Fruit fly (Drosophila melanogaster) whole organism, embryonic: ENCODE measurements around the gene Bcs1.

Experiments
- Atf3 ChIP-seq: fragments of 200-800 bp; sonication (Bioruptor generic); optimal IDR thresholded peaks from 3 replicates; lab custom pipeline; 2016; ENCODE audit warnings: missing biosample characterization, missing genetic modification characterization
- Atf6 ChIP-seq: fragments of 200-800 bp; sonication (Bioruptor generic); IDR thresholded peaks from 2 replicates; pipeline ENCODE4 v1.3.6; 2022; ENCODE audit warnings: missing biosample characterization, missing genetic modification characterization
- Blimp-1 ChIP-seq: fragments of 200-800 bp; sonication (Bioruptor generic); optimal IDR thresholded peaks from 3 replicates; lab custom pipeline; 2018; ENCODE audit warnings: missing biosample characterization, missing genetic modification characterization, mild to moderate bottlenecking, moderate library complexity, missing genetic modification reagents
- CG10267 ChIP-seq: fragments of 200-800 bp; sonication (Bioruptor generic); optimal IDR thresholded peaks from 2 replicates; lab custom pipeline; 2018; ENCODE audit warnings: missing biosample characterization, mild to moderate bottlenecking, missing genetic modification characterization, moderate library complexity
- CG10979 ChIP-seq: fragments of 200-800 bp; sonication (Bioruptor generic); optimal IDR thresholded peaks from 2 replicates; lab custom pipeline; 2018; ENCODE audit warnings: missing biosample characterization, mild to moderate bottlenecking, missing genetic modification characterization, moderate library complexity
- CG12744 ChIP-seq: fragments of 200-800 bp; sonication (Bioruptor generic); optimal IDR thresholded peaks from 2 replicates; lab custom pipeline; 2016; ENCODE audit warnings: missing biosample characterization, missing genetic modification characterization
- CG13775 ChIP-seq: fragments of 200-800 bp; sonication (Bioruptor generic); optimal IDR thresholded peaks from 3 replicates; lab custom pipeline; 2017; ENCODE audit warnings: missing biosample characterization, mild to moderate bottlenecking, missing genetic modification characterization
- CG17568 ChIP-seq: fragments of 200-800 bp; sonication (Bioruptor generic); optimal IDR thresholded peaks from 2 replicates; lab custom pipeline; 2018; ENCODE audit warnings: missing biosample characterization, mild to moderate bottlenecking, missing genetic modification characterization, moderate library complexity
- CG34224 ChIP-seq: fragments of 200-800 bp; sonication (Bioruptor generic); IDR thresholded peaks from 3 replicates; pipeline ENCODE4 v1.3.6; 2022; ENCODE audit warnings: missing biosample characterization, missing genetic modification characterization; ENCODE audit not compliant: partially characterized antibody
- CG4404 ChIP-seq: fragments of 200-800 bp; sonication (Bioruptor generic); IDR thresholded peaks from 2 replicates; pipeline ENCODE4 v1.3.6; 2022; ENCODE audit warnings: missing biosample characterization, missing genetic modification characterization
- CG8359 ChIP-seq: fragments of 200-800 bp; sonication (Bioruptor generic); optimal IDR thresholded peaks from 2 replicates; lab custom pipeline; 2017; ENCODE audit warnings: missing biosample characterization, mild to moderate bottlenecking, missing genetic modification characterization, borderline replicate concordance
- CG9797 ChIP-seq: fragments of 200-800 bp; sonication (Bioruptor generic); optimal IDR thresholded peaks from 3 replicates; lab custom pipeline; 2018; ENCODE audit warnings: missing biosample characterization, mild to moderate bottlenecking, missing genetic modification characterization
- CG9876 ChIP-seq: fragments of 200-800 bp; sonication (Bioruptor generic); optimal IDR thresholded peaks from 2 replicates; lab custom pipeline; 2016; ENCODE audit warnings: missing biosample characterization, missing genetic modification characterization
- D ChIP-seq, 2 experiments: fragments of 200-800 bp in 1 of 2; fragments of >200 bp in 1 of 2; sonication (Bioruptor generic) in 1 of 2; optimal IDR thresholded peaks; 2 replicates in 1 of 2; 3 replicates in 1 of 2; lab custom pipeline; 2017; ENCODE audit warnings: mild to moderate bottlenecking in 1 of 2, missing biosample characterization in 1 of 2, missing genetic modification characterization in 1 of 2, missing genetic modification reagents in 1 of 2
- Dfd ChIP-seq, 2 experiments: fragments of >200 bp; optimal IDR thresholded peaks; 2 replicates each; lab custom pipeline; 2017; ENCODE audit warnings: missing biosample characterization in 2 of 2, missing genetic modification characterization in 2 of 2
- Dll ChIP-seq: fragments of 200-800 bp; sonication (Bioruptor generic); IDR thresholded peaks from 4 replicates; pipeline ENCODE4 v1.3.6; 2022; ENCODE audit warnings: missing biosample characterization, missing genetic modification characterization; ENCODE audit not compliant: partially characterized antibody
- E2f2 ChIP-seq: fragments of 200-800 bp; sonication (Bioruptor generic); IDR thresholded peaks from 2 replicates; pipeline ENCODE4 v1.3.6; 2022; ENCODE audit warnings: missing biosample characterization, missing genetic modification characterization
- Gsc ChIP-seq: fragments of 200-800 bp; sonication (Bioruptor generic); IDR thresholded peaks from 2 replicates; pipeline ENCODE4 v1.3.6; 2022; ENCODE audit warnings: missing biosample characterization, missing genetic modification characterization
- H2.0 ChIP-seq: fragments of 200-800 bp; sonication (Bioruptor generic); IDR thresholded peaks from 2 replicates; pipeline ENCODE4 v1.3.6; 2022; ENCODE audit warnings: missing biosample characterization, missing genetic modification characterization
- Hand ChIP-seq: fragments of 200-800 bp; sonication (Bioruptor generic); optimal IDR thresholded peaks from 2 replicates; lab custom pipeline; 2017; ENCODE audit warnings: mild to moderate bottlenecking, missing biosample characterization, missing genetic modification reagents, missing genetic modification characterization
- HmgD ChIP-seq: fragments of 200-800 bp; sonication (Bioruptor generic); optimal IDR thresholded peaks from 3 replicates; lab custom pipeline; 2016; ENCODE audit warnings: missing biosample characterization, missing genetic modification characterization
- Kr ChIP-seq: fragments of 200-800 bp; sonication (Bioruptor generic); optimal IDR thresholded peaks from 2 replicates; lab custom pipeline; 2017; ENCODE audit warnings: missing biosample characterization, mild to moderate bottlenecking, missing genetic modification characterization
- MESR4 ChIP-seq: fragments of 200-800 bp; sonication (Bioruptor generic); optimal IDR thresholded peaks from 2 replicates; lab custom pipeline; 2018; ENCODE audit warnings: missing biosample characterization, mild to moderate bottlenecking, missing genetic modification characterization, moderate library complexity
- MTF-1 ChIP-seq: fragments of 200-800 bp; sonication (Bioruptor generic); optimal IDR thresholded peaks from 2 replicates; lab custom pipeline; 2018; ENCODE audit warnings: missing biosample characterization, mild to moderate bottlenecking, missing genetic modification characterization, borderline replicate concordance
- Pdp1 ChIP-seq, 2 experiments: fragments of 200-800 bp; sonication (Bioruptor generic); optimal IDR thresholded peaks; 3 replicates each; lab custom pipeline; 2016; ENCODE audit warnings: missing biosample characterization in 2 of 2, missing genetic modification characterization in 2 of 2, mild to moderate bottlenecking in 1 of 2, moderate library complexity in 1 of 2
- Sox100B ChIP-seq: fragments of 200-800 bp; sonication (Bioruptor generic); optimal IDR thresholded peaks from 3 replicates; lab custom pipeline; 2018; ENCODE audit warnings: missing biosample characterization, mild to moderate bottlenecking, missing genetic modification characterization
- Sox102F ChIP-seq: fragments of 200-800 bp; sonication (Bioruptor generic); optimal IDR thresholded peaks from 2 replicates; lab custom pipeline; 2018; ENCODE audit warnings: missing biosample characterization, mild to moderate bottlenecking, missing genetic modification characterization, moderate library complexity
- Stat92E ChIP-seq, 3 experiments: fragments of >200 bp in 2 of 3; fragments of 200-800 bp in 1 of 3; sonication (Bioruptor generic) in 1 of 3; optimal IDR thresholded peaks; 2 replicates each; lab custom pipeline; 2017 to 2019; ENCODE audit warnings: missing biosample characterization in 3 of 3, missing genetic modification characterization in 3 of 3, mild to moderate bottlenecking in 1 of 3, moderate library complexity in 1 of 3
- Trl ChIP-seq, 3 experiments: fragments of >200 bp in 2 of 3; fragments of 200-800 bp in 1 of 3; sonication (Bioruptor generic) in 1 of 3; optimal IDR thresholded peaks; 2 replicates in 1 of 3; 3 replicates in 2 of 3; lab custom pipeline; 2016 to 2017; ENCODE audit warnings: missing biosample characterization in 1 of 3, missing genetic modification characterization in 1 of 3
- cg ChIP-seq: fragments of 200-800 bp; sonication (Bioruptor generic); optimal IDR thresholded peaks from 3 replicates; lab custom pipeline; 2019; ENCODE audit warnings: missing biosample characterization, mild to moderate bottlenecking, missing genetic modification characterization, moderate library complexity
- corto ChIP-seq: fragments of 200-800 bp; sonication (Bioruptor generic); optimal IDR thresholded peaks from 2 replicates; lab custom pipeline; 2016; ENCODE audit warnings: missing biosample characterization, mild to moderate bottlenecking, missing genetic modification characterization, moderate library complexity
- fd3F ChIP-seq: fragments of 200-800 bp; sonication (Bioruptor generic); optimal IDR thresholded peaks from 2 replicates; lab custom pipeline; 2018; ENCODE audit warnings: missing biosample characterization, mild to moderate bottlenecking, missing genetic modification characterization, moderate library complexity
- gt ChIP-seq: fragments of 200-800 bp; sonication (Bioruptor generic); IDR thresholded peaks from 2 replicates; pipeline ENCODE4 v1.3.6; 2022; ENCODE audit warnings: missing biosample characterization, missing genetic modification characterization
- insv ChIP-seq, 2 experiments: fragments of 200-800 bp; sonication (Bioruptor generic); optimal IDR thresholded peaks; 3 replicates each; lab custom pipeline; 2016 to 2018; ENCODE audit warnings: missing biosample characterization in 2 of 2, missing genetic modification characterization in 2 of 2
- kah ChIP-seq: fragments of 200-800 bp; sonication (Bioruptor generic); optimal IDR thresholded peaks from 2 replicates; lab custom pipeline; 2018; ENCODE audit warnings: missing biosample characterization, mild to moderate bottlenecking, missing genetic modification characterization
- luna ChIP-seq: fragments of 200-800 bp; sonication (Bioruptor generic); optimal IDR thresholded peaks from 2 replicates; lab custom pipeline; 2016; ENCODE audit warnings: missing biosample characterization, missing genetic modification characterization
- mam ChIP-seq: fragments of 200-800 bp; sonication (Bioruptor generic); optimal IDR thresholded peaks from 3 replicates; lab custom pipeline; 2016; ENCODE audit warnings: missing biosample characterization, missing genetic modification characterization
- pfk ChIP-seq: fragments of 200-800 bp; sonication (Bioruptor generic); optimal IDR thresholded peaks from 2 replicates; lab custom pipeline; 2018; ENCODE audit warnings: missing biosample characterization, mild to moderate bottlenecking, missing genetic modification characterization, moderate library complexity
- pho ChIP-seq: fragments of 200-800 bp; sonication (Bioruptor generic); optimal IDR thresholded peaks from 2 replicates; lab custom pipeline; 2016; ENCODE audit warnings: missing biosample characterization, missing genetic modification characterization
- phol ChIP-seq: fragments of 200-800 bp; sonication (Bioruptor generic); optimal IDR thresholded peaks from 3 replicates; lab custom pipeline; 2018; ENCODE audit warnings: missing biosample characterization, mild to moderate bottlenecking, missing genetic modification characterization, moderate library complexity
- salm ChIP-seq: fragments of 200-800 bp; sonication (Bioruptor generic); optimal IDR thresholded peaks from 2 replicates; lab custom pipeline; 2018; ENCODE audit warnings: missing biosample characterization, mild to moderate bottlenecking, missing genetic modification characterization
- stc ChIP-seq: fragments of 200-800 bp; sonication (Bioruptor generic); IDR thresholded peaks from 2 replicates; pipeline ENCODE4 v1.3.6; 2022; ENCODE audit warnings: missing biosample characterization, missing genetic modification characterization
- stwl ChIP-seq: fragments of 200-800 bp; sonication (Bioruptor generic); optimal IDR thresholded peaks from 3 replicates; lab custom pipeline; 2018; ENCODE audit warnings: missing biosample characterization, mild to moderate bottlenecking, missing genetic modification characterization, moderate library complexity
- sug ChIP-seq: fragments of 200-800 bp; optimal IDR thresholded peaks from 2 replicates; lab custom pipeline; 2019; ENCODE audit warnings: missing biosample characterization, mild to moderate bottlenecking, missing genetic modification characterization, moderate library complexity
- tgo ChIP-seq: fragments of 200-800 bp; sonication (Bioruptor generic); IDR thresholded peaks from 3 replicates; pipeline ENCODE4 v1.3.6; 2022; ENCODE audit warnings: missing biosample characterization, missing genetic modification characterization
- tin ChIP-seq: fragments of 200-800 bp; sonication (Bioruptor generic); optimal IDR thresholded peaks from 3 replicates; lab custom pipeline; 2016; ENCODE audit warnings: missing biosample characterization, missing genetic modification characterization
- trem ChIP-seq: fragments of 200-800 bp; optimal IDR thresholded peaks from 3 replicates; lab custom pipeline; 2019; ENCODE audit warnings: missing biosample characterization, mild to moderate bottlenecking, missing genetic modification characterization, moderate library complexity
- wek ChIP-seq: fragments of 200-800 bp; sonication (Bioruptor generic); optimal IDR thresholded peaks from 3 replicates; lab custom pipeline; 2018; ENCODE audit warnings: missing biosample characterization, mild to moderate bottlenecking, missing genetic modification characterization, moderate library complexity

Bcs1 gene

dm6 chr2L:10265129-10265528 is 42.7 kb downstream of the Bcs1 start, which contains the start of gene Mob3 (continued):
- TF ChIP-seq Dll (GFP tag; lab: Robert Waterston, UW) (peak; percentile 55; the same call in 1 of the 4 replicates), trem (peak; percentile 23), CG13775 (GFP tag; lab: Kevin White, UChicago) (no peak), Kr (no peak)
- TF ChIP-seq, all 482 proteins: peak for 30

- TF ChIP-seq pho: no peak
- TF ChIP-seq sug (tag; lab: Kevin White, UChicago): no peak
- TF ChIP-seq mam (GFP tag; lab: Kevin White, UChicago): no peak
- TF ChIP-seq CG8359 (GFP tag; lab: Kevin White, UChicago): no peak
- TF ChIP-seq tgo: no peak
- no peak for TF ChIP-seq stc (GFP tag; lab: Robert Waterston, UW)
- no peak for TF ChIP-seq Dfd (GFP tag; optimal IDR thresholded peaks at IDR 0.05; lab: Kevin White, UChicago)
- TF ChIP-seq Pdp1 (GFP tag; optimal IDR thresholded peaks at IDR 0.05; lab: Kevin White, UChicago): no peak
- TF ChIP-seq H2.0 (GFP tag; lab: Robert Waterston, UW): no peak
- peak; percentile 93 for TF ChIP-seq wek (GFP tag; lab: Kevin White, UChicago)
- no peak for TF ChIP-seq MTF-1 (GFP tag; lab: Kevin White, UChicago)
- TF ChIP-seq insv (GFP tag; optimal IDR thresholded peaks at IDR 0.05; lab: Kevin White, UChicago): no peak
- peak; percentile 33 for TF ChIP-seq MESR4 (GFP tag; lab: Kevin White, UChicago)
- TF ChIP-seq HmgD (GFP tag; lab: Kevin White, UChicago): no peak
- TF ChIP-seq stwl (tag; lab: Kevin White, UChicago): peak; percentile 32
- TF ChIP-seq CG10979 (tag; lab: Kevin White, UChicago): no peak
- no peak for TF ChIP-seq CG9876 (GFP tag; lab: Kevin White, UChicago)
- peak; percentile 0 for TF ChIP-seq phol (tag; lab: Kevin White, UChicago)
- TF ChIP-seq E2f2 (GFP tag; lab: Robert Waterston, UW): peak; percentile 26; the same call in 1 of the 2 replicates
- TF ChIP-seq D (optimal IDR thresholded peaks at IDR 0.05; lab: Kevin White, UChicago): no peak
- no peak for TF ChIP-seq D (GFP tag; optimal IDR thresholded peaks at IDR 0.05; lab: Kevin White, UChicago)
- TF ChIP-seq salm (tag; lab: Kevin White, UChicago): no peak
- TF ChIP-seq CG10267 (tag; lab: Kevin White, UChicago): no peak
- no peak for TF ChIP-seq Stat92E (GFP tag; optimal IDR thresholded peaks at IDR 0.05; lab: Kevin White, UChicago)
- no peak for TF ChIP-seq CG34224 (GFP tag; lab: Robert Waterston, UW)
- no peak for TF ChIP-seq Hand
- no peak for TF ChIP-seq Gsc (GFP tag; lab: Robert Waterston, UW)
- TF ChIP-seq corto: no peak
- no peak for TF ChIP-seq tin (GFP tag; lab: Kevin White, UChicago)
- no peak for TF ChIP-seq CG17568 (GFP tag; lab: Kevin White, UChicago)
- no peak for TF ChIP-seq Blimp-1 (GFP tag; lab: Kevin White, UChicago)
- TF ChIP-seq Trl (optimal IDR thresholded peaks at IDR 0.05; lab: Kevin White, UChicago): no peak
- no peak for TF ChIP-seq Trl (GFP tag; optimal IDR thresholded peaks at IDR 0.05; lab: Kevin White, UChicago)
- no peak for TF ChIP-seq cg
- no peak for TF ChIP-seq CG4404
- no peak for TF ChIP-seq fd3F (GFP tag; lab: Kevin White, UChicago)
- no peak for TF ChIP-seq luna (GFP tag; lab: Kevin White, UChicago)
- peak; percentile 18 for TF ChIP-seq CG9797 (GFP tag; lab: Kevin White, UChicago)
- TF ChIP-seq Sox102F (GFP tag; lab: Kevin White, UChicago): no peak
- no peak for TF ChIP-seq Sox100B (GFP tag; lab: Kevin White, UChicago)
- TF ChIP-seq Atf6 (GFP tag; lab: Robert Waterston, UW): no peak
- peak; percentile 22 for TF ChIP-seq pfk (GFP tag; lab: Kevin White, UChicago)
- no peak for TF ChIP-seq CG12744 (GFP tag; lab: Kevin White, UChicago)
- TF ChIP-seq kah (GFP tag; lab: Kevin White, UChicago): no peak
- TF ChIP-seq Atf3: no peak
- TF ChIP-seq gt (GFP tag; lab: Robert Waterston, UW): no peak
Measured at dm6 chr2L:10266511-10266910, 44.1 kb downstream of the Bcs1 start, which contains the start of gene CG4953. CG4953 (plus strand) TSS chr2L:10266703.
